Worm (Caenorhabditis elegans) whole organism, late embryonic: ENCODE data around the gene ZK121.2.

Source experiments
- C08G9.2 ChIP-seq: sonication (generic microtip); optimal IDR thresholded peaks from 2 replicates; lab custom pipeline; 2016; ENCODE audit warnings: mild to moderate bottlenecking, missing genetic modification characterization, moderate library complexity, missing compliant biosample characterization
- C38D4.7 ChIP-seq: fragments of 200-800 bp; sonication (Bioruptor generic); optimal IDR thresholded peaks from 2 replicates; lab custom pipeline; 2018; ENCODE audit warnings: mild to moderate bottlenecking, missing genetic modification characterization, moderate library complexity, missing compliant biosample characterization
- F13H6.1 ChIP-seq: sonication (generic microtip); optimal IDR thresholded peaks from 2 replicates; lab custom pipeline; 2016; ENCODE audit warnings: missing genetic modification characterization, missing compliant biosample characterization
- ceh-19 ChIP-seq: fragments of 200-800 bp; sonication (Bioruptor generic); optimal IDR thresholded peaks from 2 replicates; lab custom pipeline; 2018; ENCODE audit warnings: mild to moderate bottlenecking, missing genetic modification characterization, missing compliant biosample characterization
- ceh-31 ChIP-seq: sonication (generic microtip); optimal IDR thresholded peaks from 2 replicates; lab custom pipeline; 2016; ENCODE audit warnings: missing genetic modification characterization, missing compliant biosample characterization
- ceh-34 ChIP-seq: sonication (generic microtip); optimal IDR thresholded peaks from 2 replicates; lab custom pipeline; 2016; ENCODE audit warnings: mild to moderate bottlenecking, missing genetic modification characterization, missing compliant biosample characterization
- ceh-45 ChIP-seq: fragments of 200-800 bp; sonication (Bioruptor generic); IDR thresholded peaks from 2 replicates; pipeline ENCODE4 v1.3.6; 2022; ENCODE audit warnings: missing genetic modification reagents, missing genetic modification characterization, missing compliant biosample characterization
- ceh-48 ChIP-seq: sonication (generic microtip); optimal IDR thresholded peaks from 2 replicates; lab custom pipeline; 2016; ENCODE audit warnings: missing genetic modification characterization, inconsistent platforms, missing compliant biosample characterization
- che-1 ChIP-seq: sonication (generic microtip); optimal IDR thresholded peaks from 2 replicates; lab custom pipeline; 2016; ENCODE audit warnings: mild to moderate bottlenecking, missing genetic modification characterization, missing compliant biosample characterization
- dve-1 ChIP-seq: sonication (generic microtip); optimal IDR thresholded peaks from 2 replicates; lab custom pipeline; 2017; ENCODE audit warnings: antibody characterized with exemption, mild to moderate bottlenecking, missing genetic modification characterization, missing compliant biosample characterization
- ets-4 ChIP-seq: sonication (generic microtip); optimal IDR thresholded peaks from 2 replicates; lab custom pipeline; 2016; ENCODE audit warnings: missing genetic modification characterization, missing compliant biosample characterization
- gmeb-2 ChIP-seq: sonication (generic microtip); optimal IDR thresholded peaks from 2 replicates; lab custom pipeline; 2016; ENCODE audit warnings: missing genetic modification characterization, inconsistent platforms, missing compliant biosample characterization
- hlh-15 ChIP-seq: sonication (generic microtip); optimal IDR thresholded peaks from 2 replicates; lab custom pipeline; 2016; ENCODE audit warnings: missing genetic modification characterization, missing compliant biosample characterization
- hlh-30 ChIP-seq: sonication (generic microtip); optimal IDR thresholded peaks from 2 replicates; lab custom pipeline; 2017; ENCODE audit warnings: antibody characterized with exemption, missing genetic modification characterization, missing compliant biosample characterization; ENCODE audit not compliant: insufficient read depth
- hlh-8 ChIP-seq: sonication (generic microtip); optimal IDR thresholded peaks from 2 replicates; lab custom pipeline; 2016; ENCODE audit warnings: missing genotype, missing genetic modification characterization, missing compliant biosample characterization
- lin-11 ChIP-seq: fragments of 200-800 bp; sonication (Bioruptor generic); optimal IDR thresholded peaks from 2 replicates; lab custom pipeline; 2018; ENCODE audit warnings: mild to moderate bottlenecking, missing genetic modification characterization, missing compliant biosample characterization
- mec-3 ChIP-seq: sonication (generic microtip); optimal IDR thresholded peaks from 2 replicates; lab custom pipeline; 2016; ENCODE audit warnings: borderline replicate concordance, missing genetic modification characterization, missing compliant biosample characterization
- nfya-1 ChIP-seq: sonication (generic microtip); optimal IDR thresholded peaks from 2 replicates; lab custom pipeline; 2017; ENCODE audit warnings: missing genetic modification characterization, mild to moderate bottlenecking, missing compliant biosample characterization, antibody characterized with exemption, moderate library complexity
- nhr-232 ChIP-seq: sonication (generic microtip); optimal IDR thresholded peaks from 2 replicates; lab custom pipeline; 2016; ENCODE audit warnings: missing genetic modification characterization, missing compliant biosample characterization
- odd-2 ChIP-seq: sonication (generic microtip); optimal IDR thresholded peaks from 2 replicates; lab custom pipeline; 2017; ENCODE audit warnings: antibody characterized with exemption, mild to moderate bottlenecking, missing genetic modification characterization, missing compliant biosample characterization
- pax-1 ChIP-seq: fragments of 150-350 bp; optimal IDR thresholded peaks from 2 replicates; lab custom pipeline; 2014; ENCODE audit warnings: missing biosample characterization, missing genetic modification characterization
- pha-4 ChIP-seq: fragments of 150-350 bp; optimal IDR thresholded peaks from 2 replicates; lab custom pipeline; 2018; ENCODE audit warnings: missing biosample characterization, missing genetic modification reagents, missing genetic modification characterization
- pqm-1 ChIP-seq: sonication (generic microtip); optimal IDR thresholded peaks from 2 replicates; lab custom pipeline; 2016; ENCODE audit warnings: missing genetic modification characterization, missing compliant biosample characterization
- ref-2 ChIP-seq: sonication (generic microtip); optimal IDR thresholded peaks from 2 replicates; lab custom pipeline; 2016; ENCODE audit warnings: missing genetic modification characterization, missing compliant biosample characterization
- rnt-1 ChIP-seq: sonication (generic microtip); optimal IDR thresholded peaks from 2 replicates; lab custom pipeline; 2016; ENCODE audit warnings: missing genetic modification characterization, missing compliant biosample characterization
- sox-2 ChIP-seq: fragments of 200-800 bp; sonication (Bioruptor generic); IDR thresholded peaks from 2 replicates; pipeline ENCODE4 v1.3.6; 2022; ENCODE audit warnings: missing genetic modification reagents, missing genetic modification characterization, missing compliant biosample characterization
- sox-4 ChIP-seq: sonication (generic microtip); optimal IDR thresholded peaks from 2 replicates; lab custom pipeline; 2017; ENCODE audit warnings: mild to moderate bottlenecking, missing genetic modification characterization, inconsistent platforms, missing compliant biosample characterization
- syd-9 ChIP-seq: sonication (generic microtip); optimal IDR thresholded peaks from 2 replicates; lab custom pipeline; 2016; ENCODE audit warnings: mild to moderate bottlenecking, missing genetic modification characterization, moderate library complexity, missing compliant biosample characterization
- tbx-2 ChIP-seq: sonication (generic microtip); optimal IDR thresholded peaks from 2 replicates; lab custom pipeline; 2016; ENCODE audit warnings: missing genetic modification characterization, missing compliant biosample characterization
- tbx-7 ChIP-seq: sonication (generic microtip); optimal IDR thresholded peaks from 2 replicates; lab custom pipeline; 2016; ENCODE audit warnings: missing genotype, missing genetic modification characterization, missing compliant biosample characterization
- unc-3 ChIP-seq, 2 experiments: fragments of 200-800 bp in 1 of 2; sonication (Bioruptor generic) in 1 of 2; sonication (generic microtip) in 1 of 2; conservative IDR thresholded peaks in 1 of 2; optimal IDR thresholded peaks in 1 of 2; 2 replicates each; pipeline versions ENCODE4 v1.3.6 to Lab custom; 2016 to 2022; ENCODE audit warnings: missing compliant biosample characterization in 2 of 2, missing genetic modification characterization in 2 of 2, missing genetic modification reagents in 1 of 2
- unc-42 ChIP-seq: sonication (generic microtip); optimal IDR thresholded peaks from 2 replicates; lab custom pipeline; 2016; ENCODE audit warnings: missing genotype, missing genetic modification characterization, missing compliant biosample characterization
- zip-5 ChIP-seq: sonication (generic microtip); optimal IDR thresholded peaks from 2 replicates; lab custom pipeline; 2016; ENCODE audit warnings: missing genetic modification characterization, missing compliant biosample characterization
- ztf-16 ChIP-seq: sonication (generic microtip); optimal IDR thresholded peaks from 2 replicates; lab custom pipeline; 2017; ENCODE audit warnings: missing genetic modification characterization, missing compliant biosample characterization

Gene ZK121.2

ce11 chrIII:5373715-5374114 lies 32.2 kb downstream of the ZK121.2 start:
- TF ChIP-seq ceh-19 (no peak), unc-42 (tag; lab: Kevin White, UChicago) (no peak), ets-4 (tag; lab: Kevin White, UChicago) (no peak), sox-4 (tag; lab: Kevin White, UChicago) (no peak), ceh-48 (tag; lab: Kevin White, UChicago) (no peak), hlh-30 (tag; lab: Kevin White, UChicago) (no peak), mec-3 (no peak), unc-3 (GFP tag; conservative IDR thresholded peaks at IDR 0.05; lab: Robert Waterston, UW) (no peak), unc-3 (tag; optimal IDR thresholded peaks at IDR 0.05; lab: Kevin White, UChicago) (no peak), sox-2 (GFP tag; lab: Robert Waterston, UW) (no peak), pqm-1 (tag; lab: Kevin White, UChicago) (no peak), syd-9 (tag; lab: Kevin White, UChicago) (no peak), che-1 (tag; lab: Kevin White, UChicago) (no peak), lin-11 (no peak), ztf-16 (no peak), odd-2 (tag; lab: Kevin White, UChicago) (no peak), ref-2 (tag; lab: Kevin White, UChicago) (no peak), tbx-7 (tag; lab: Kevin White, UChicago) (no peak), hlh-15 (tag; lab: Kevin White, UChicago) (no peak), ceh-31 (tag; lab: Kevin White, UChicago) (no peak), pha-4 (tag; lab: Kevin White, UChicago) (no peak)

- TF ChIP-seq mec-3: no peak
These were observed 33.6 kb downstream of the ZK121.2 start for ce11 chrIII:5375001-5375532.

ce11 chrIII:5379879-5380331 lies 38.4 kb downstream of the ZK121.2 start, which contains the start of gene paqr-2:
Gene paqr-2, minus strand, starts transcription at chrIII:5379929.
- no peak for TF ChIP-seq ztf-16
- TF ChIP-seq nfya-1 (tag; lab: Kevin White, UChicago): peak; percentile 2

- no peak for TF ChIP-seq nhr-232
- no peak for TF ChIP-seq tbx-7 (tag; lab: Kevin White, UChicago)
- no peak for TF ChIP-seq hlh-8 (tag; lab: Kevin White, UChicago)
- TF ChIP-seq syd-9 (tag; lab: Kevin White, UChicago): no peak
- TF ChIP-seq rnt-1: no peak
- TF ChIP-seq tbx-2 (tag; lab: Kevin White, UChicago): no peak
These were observed 39.1 kb downstream of the ZK121.2 start for ce11 chrIII:5380554-5380953.

- TF ChIP-seq pqm-1 (tag; lab: Kevin White, UChicago) (no peak), unc-3 (GFP tag; conservative IDR thresholded peaks at IDR 0.05; lab: Robert Waterston, UW) (no peak), unc-3 (tag; optimal IDR thresholded peaks at IDR 0.05; lab: Kevin White, UChicago) (no peak), syd-9 (tag; lab: Kevin White, UChicago) (no peak), C38D4.7 (GFP tag; lab: Kevin White, UChicago) (no peak), F13H6.1 (no peak), ceh-34 (tag; lab: Kevin White, UChicago) (no peak), ceh-48 (tag; lab: Kevin White, UChicago) (no peak), ztf-16 (no peak), zip-5 (tag; lab: Kevin White, UChicago) (no peak), tbx-7 (tag; lab: Kevin White, UChicago) (no peak), gmeb-2 (no peak), C08G9.2 (no peak), ceh-45 (GFP tag; lab: Robert Waterston, UW) (no peak), tbx-2 (tag; lab: Kevin White, UChicago) (no peak), pax-1 (no peak), dve-1 (no peak)
These were observed 40.6 kb downstream of the ZK121.2 start, which contains the start of gene Y32H12A.6 for ce11 chrIII:5382073-5382472. Gene Y32H12A.6, minus strand, starts transcription at chrIII:5382173.
